Fruit fly (Drosophila melanogaster) whole organism, wandering third instar larva: ENCODE results near the gene Rnb.
A peak's percentile ranks its signal among the peaks of the same experiment; 100 is the strongest.

Experiments used
- Abd-B ChIP-seq: fragments of >200 bp; optimal IDR thresholded peaks from 2 replicates; lab custom pipeline; 2017; ENCODE audit warnings: missing biosample characterization, missing genetic modification characterization
- CG32264 ChIP-seq: fragments of 200-800 bp; sonication (Bioruptor generic); optimal IDR thresholded peaks from 2 replicates; lab custom pipeline; 2016; ENCODE audit warnings: missing biosample characterization, missing genetic modification characterization
- CG9705 ChIP-seq: fragments of 200-800 bp; sonication (Bioruptor generic); optimal IDR thresholded peaks from 2 replicates; lab custom pipeline; 2018; ENCODE audit warnings: missing biosample characterization, mild to moderate bottlenecking, missing genetic modification characterization
- CrebA ChIP-seq: fragments of 200-800 bp; sonication (Bioruptor generic); optimal IDR thresholded peaks from 2 replicates; lab custom pipeline; 2016; ENCODE audit warnings: missing biosample characterization, mild to moderate bottlenecking, missing genetic modification characterization, borderline replicate concordance
- Dfd ChIP-seq: fragments of >200 bp; optimal IDR thresholded peaks from 2 replicates; lab custom pipeline; 2017; ENCODE audit warnings: missing biosample characterization, missing genetic modification characterization
- Dif ChIP-seq: fragments of 200-275, 200-300 bp; sonication (Bioruptor generic); optimal IDR thresholded peaks from 2 replicates; lab custom pipeline; 2018; ENCODE audit warnings: missing biosample characterization, missing genetic modification characterization; ENCODE audit not compliant: partially characterized antibody
- GATAd ChIP-seq: sonication (Bioruptor generic); optimal IDR thresholded peaks from 2 replicates; lab custom pipeline; 2016; ENCODE audit warnings: missing biosample characterization, missing genetic modification characterization
- HLH106 ChIP-seq: fragments of 200-800 bp; optimal IDR thresholded peaks from 3 replicates; lab custom pipeline; 2019; ENCODE audit warnings: missing biosample characterization, mild to moderate bottlenecking, missing genetic modification characterization, moderate library complexity
- Hnf4 ChIP-seq: fragments of 200-800 bp; sonication (Bioruptor generic); optimal IDR thresholded peaks from 2 replicates; lab custom pipeline; 2016; ENCODE audit warnings: missing biosample characterization, mild to moderate bottlenecking, missing genetic modification characterization
- Hr78 ChIP-seq: fragments of >200 bp; optimal IDR thresholded peaks from 2 replicates; lab custom pipeline; 2017; ENCODE audit warnings: missing biosample characterization, missing genetic modification characterization
- Hr83 ChIP-seq: fragments of 200-300 bp; sonication (Bioruptor generic); optimal IDR thresholded peaks from 2 replicates; lab custom pipeline; 2016; ENCODE audit warnings: missing biosample characterization, mild to moderate bottlenecking, missing genetic modification characterization, moderate library complexity; ENCODE audit not compliant: poor library complexity, severe bottlenecking
- Jra ChIP-seq: sonication (Bioruptor generic); optimal IDR thresholded peaks from 2 replicates; lab custom pipeline; 2016; ENCODE audit warnings: missing biosample characterization, missing genetic modification characterization
- Mio ChIP-seq: sonication (Bioruptor generic); optimal IDR thresholded peaks from 2 replicates; lab custom pipeline; 2016; ENCODE audit warnings: missing biosample characterization, missing genetic modification characterization
- Myc ChIP-seq: fragments of >200 bp; optimal IDR thresholded peaks from 2 replicates; lab custom pipeline; 2017
- N ChIP-seq: fragments of >200 bp; optimal IDR thresholded peaks from 2 replicates; lab custom pipeline; 2018; ENCODE audit warnings: missing biosample characterization, missing external identifiers, missing genetic modification characterization
- OdsH ChIP-seq: fragments of 200-800 bp; sonication (Bioruptor generic); optimal IDR thresholded peaks from 2 replicates; lab custom pipeline; 2016; ENCODE audit warnings: missing biosample characterization, mild to moderate bottlenecking, missing genetic modification characterization
- Rel ChIP-seq, 2 experiments: fragments of 200-800 bp; sonication (Bioruptor generic) in 1 of 2; optimal IDR thresholded peaks; 2 replicates in 1 of 2; 3 replicates in 1 of 2; lab custom pipeline; 2016 to 2019; ENCODE audit warnings: mild to moderate bottlenecking in 2 of 2, missing biosample characterization in 2 of 2, missing genetic modification characterization in 2 of 2, moderate library complexity in 1 of 2
- Sp1 ChIP-seq: fragments of 200-800 bp; sonication (Bioruptor generic); optimal IDR thresholded peaks from 3 replicates; lab custom pipeline; 2019; ENCODE audit warnings: missing biosample characterization, mild to moderate bottlenecking, missing genetic modification characterization, moderate library complexity
- Vsx2 ChIP-seq: fragments of 200-300, 225-300 bp; sonication (Bioruptor generic); optimal IDR thresholded peaks from 2 replicates; lab custom pipeline; 2018; ENCODE audit warnings: missing biosample characterization, missing genetic modification characterization; ENCODE audit not compliant: partially characterized antibody
- br ChIP-seq: fragments of 200-800 bp; sonication (Bioruptor generic); optimal IDR thresholded peaks from 2 replicates; lab custom pipeline; 2016; ENCODE audit warnings: missing biosample characterization, missing genetic modification characterization
- brk ChIP-seq: fragments of 200-800 bp; sonication (Bioruptor generic); optimal IDR thresholded peaks from 2 replicates; lab custom pipeline; 2016; ENCODE audit warnings: missing biosample characterization, mild to moderate bottlenecking, missing genetic modification characterization
- dl ChIP-seq, 2 experiments: fragments of 175-275, 200-275 bp in 1 of 2; fragments of 200-275 bp in 1 of 2; sonication (Bioruptor generic); optimal IDR thresholded peaks; lab custom pipeline; 2018; ENCODE audit warnings: mild to moderate bottlenecking in 2 of 2, missing biosample characterization in 2 of 2, missing genetic modification characterization in 2 of 2, moderate library complexity in 2 of 2; ENCODE audit not compliant: partially characterized antibody in 2 of 2, insufficient read depth in 1 of 2
- dmrt93B ChIP-seq: fragments of 200-800 bp; sonication (Bioruptor generic); optimal IDR thresholded peaks from 2 replicates; lab custom pipeline; 2018; ENCODE audit warnings: missing biosample characterization, mild to moderate bottlenecking, missing genetic modification characterization
- dsf ChIP-seq: sonication (Bioruptor generic); optimal IDR thresholded peaks from 2 replicates; lab custom pipeline; 2016; ENCODE audit warnings: missing biosample characterization, missing genetic modification characterization, borderline replicate concordance
- ey ChIP-seq: fragments of 200-800 bp; sonication (Bioruptor generic); optimal IDR thresholded peaks from 2 replicates; lab custom pipeline; 2016; ENCODE audit warnings: missing biosample characterization, missing genetic modification characterization
- foxo ChIP-seq, 2 experiments: fragments of 200-800 bp; sonication (Bioruptor generic); optimal IDR thresholded peaks; 2 replicates in 1 of 2; 3 replicates in 1 of 2; lab custom pipeline; 2016 to 2017; ENCODE audit warnings: missing biosample characterization in 2 of 2, missing genetic modification characterization in 2 of 2
- fru ChIP-seq: fragments of 200-800 bp; sonication (Bioruptor generic); optimal IDR thresholded peaks from 3 replicates; lab custom pipeline; 2016; ENCODE audit warnings: missing biosample characterization, mild to moderate bottlenecking, missing genetic modification characterization
- h ChIP-seq: fragments of 200-800 bp; sonication (Bioruptor generic); optimal IDR thresholded peaks from 3 replicates; lab custom pipeline; 2016; ENCODE audit warnings: missing biosample characterization, mild to moderate bottlenecking, missing genetic modification characterization
- jim ChIP-seq: fragments of 175-275, 200-325 bp; sonication (Bioruptor generic); optimal IDR thresholded peaks from 2 replicates; lab custom pipeline; 2016; ENCODE audit warnings: missing biosample characterization, mild to moderate bottlenecking, missing genetic modification characterization
- lola ChIP-seq: fragments of >200 bp; optimal IDR thresholded peaks from 2 replicates; lab custom pipeline; 2017; ENCODE audit warnings: missing biosample characterization, missing genetic modification characterization
- pan ChIP-seq: fragments of >200 bp; optimal IDR thresholded peaks from 2 replicates; lab custom pipeline; 2017
- psq ChIP-seq: fragments of 200-800 bp; sonication (Bioruptor generic); optimal IDR thresholded peaks from 3 replicates; lab custom pipeline; 2017; ENCODE audit warnings: missing biosample characterization, mild to moderate bottlenecking, missing genetic modification characterization, moderate library complexity
- rgr ChIP-seq: fragments of 200-800 bp; sonication (Bioruptor generic); optimal IDR thresholded peaks from 3 replicates; lab custom pipeline; 2016; ENCODE audit warnings: missing biosample characterization, mild to moderate bottlenecking, missing genetic modification characterization
- sage ChIP-seq: fragments of 200-800 bp; sonication (Bioruptor generic); optimal IDR thresholded peaks from 2 replicates; lab custom pipeline; 2016; ENCODE audit warnings: missing biosample characterization, mild to moderate bottlenecking, missing genetic modification characterization
- sv ChIP-seq: fragments of 200-800 bp; sonication (Bioruptor generic); optimal IDR thresholded peaks from 3 replicates; lab custom pipeline; 2016; ENCODE audit warnings: missing biosample characterization, missing genetic modification characterization
- tai ChIP-seq: sonication (Bioruptor generic); optimal IDR thresholded peaks from 2 replicates; lab custom pipeline; 2016; ENCODE audit warnings: missing biosample characterization, missing genetic modification characterization
- usp ChIP-seq: fragments of >200 bp; optimal IDR thresholded peaks from 2 replicates; lab custom pipeline; 2017; ENCODE audit warnings: missing biosample characterization, missing genetic modification characterization
- woc ChIP-seq: sonication (Bioruptor generic); optimal IDR thresholded peaks from 2 replicates; lab custom pipeline; 2016; ENCODE audit warnings: missing biosample characterization, mild to moderate bottlenecking, missing genetic modification characterization

Rnb gene

dm6 chr3R:29836188-29836587 lies 37.0 kb upstream of the Rnb start, which contains the start of gene CG42592:
Gene CG42592, minus strand, starts transcription at chr3R:29836288.
- TF ChIP-seq Hnf4 (GFP tag; lab: Kevin White, UChicago): no peak
- TF ChIP-seq N (GFP tag; lab: Kevin White, UChicago): no peak
- TF ChIP-seq Mio (GFP tag; lab: Kevin White, UChicago): no peak
- no peak for TF ChIP-seq Abd-B
- TF ChIP-seq dmrt93B (GFP tag; lab: Kevin White, UChicago): no peak
- no peak for TF ChIP-seq Sp1 (GFP tag; lab: Kevin White, UChicago)
- no peak for TF ChIP-seq Jra (GFP tag; lab: Kevin White, UChicago)
- TF ChIP-seq CG32264 (GFP tag; lab: Kevin White, UChicago): no peak
- no peak for TF ChIP-seq br (GFP tag; lab: Kevin White, UChicago)
- TF ChIP-seq Myc (lab: Kevin White, UChicago): no peak
- TF ChIP-seq ey (GFP tag; lab: Kevin White, UChicago): no peak
- no peak for TF ChIP-seq jim (GFP tag; lab: Kevin White, UChicago)
- TF ChIP-seq CrebA (GFP tag; lab: Kevin White, UChicago): no peak
- TF ChIP-seq usp (GFP tag; lab: Kevin White, UChicago): no peak
- no peak for TF ChIP-seq h (GFP tag; lab: Kevin White, UChicago)
- no peak for TF ChIP-seq pan (lab: Kevin White, UChicago)

- TF ChIP-seq CG9705 (GFP tag; lab: Kevin White, UChicago) (no peak), tai (GFP tag; lab: Kevin White, UChicago) (no peak), Abd-B (no peak), CG32264 (GFP tag; lab: Kevin White, UChicago) (no peak), OdsH (GFP tag; lab: Kevin White, UChicago) (no peak), Hnf4 (GFP tag; lab: Kevin White, UChicago) (no peak), dl (GFP tag; optimal IDR thresholded peaks at IDR 0.05; lab: Kevin White, UChicago; ENCODE audit: insufficient read depth in 1 of 2, partially characterized antibody in 2 of 2) (no peak), Myc (lab: Kevin White, UChicago) (no peak)
These were observed 36.5 kb upstream of the Rnb start, which contains the start of gene Prtl99C for dm6 chr3R:29835710-29836049. Gene Prtl99C, plus strand, starts transcription at chr3R:29835950.

dm6 chr3R:29834759-29835709 lies 35.9 kb upstream of the Rnb start, which contains the start of gene Atg16:
Gene Atg16, minus strand, starts transcription at chr3R:29835101.
- TF ChIP-seq sage (GFP tag; lab: Kevin White, UChicago): no peak
- TF ChIP-seq CrebA (GFP tag; lab: Kevin White, UChicago): no peak
- TF ChIP-seq Hr78 (GFP tag; lab: Kevin White, UChicago): no peak
- TF ChIP-seq Myc (lab: Kevin White, UChicago): no peak
- TF ChIP-seq dsf (GFP tag; lab: Kevin White, UChicago): no peak
- TF ChIP-seq usp (GFP tag; lab: Kevin White, UChicago): no peak
- TF ChIP-seq woc: peak; percentile 30
- no peak for TF ChIP-seq CG9705 (GFP tag; lab: Kevin White, UChicago)
- no peak for TF ChIP-seq Vsx2 (GFP tag; lab: Kevin White, UChicago)
- TF ChIP-seq Hr83 (GFP tag; lab: Kevin White, UChicago): peak; percentile 59
- TF ChIP-seq N (GFP tag; lab: Kevin White, UChicago): no peak
- peak; percentile 17 for TF ChIP-seq brk
- TF ChIP-seq Dif (GFP tag; lab: Kevin White, UChicago): no peak
- no peak for TF ChIP-seq sv (GFP tag; lab: Kevin White, UChicago)
- TF ChIP-seq foxo (GFP tag; optimal IDR thresholded peaks at IDR 0.05; lab: Kevin White, UChicago): no peak
- peak; percentile 11 for TF ChIP-seq rgr (GFP tag; lab: Kevin White, UChicago)
- no peak for TF ChIP-seq lola
- peak; percentile 25 for TF ChIP-seq Jra (GFP tag; lab: Kevin White, UChicago)
- TF ChIP-seq fru (GFP tag; lab: Kevin White, UChicago): peak; percentile 25
- TF ChIP-seq ey (GFP tag; lab: Kevin White, UChicago): peak; percentile 2
- no peak for TF ChIP-seq GATAd
- no peak for TF ChIP-seq Abd-B
- TF ChIP-seq br (GFP tag; lab: Kevin White, UChicago): peak; percentile 1
- peak; percentile 42 for TF ChIP-seq tai (GFP tag; lab: Kevin White, UChicago)
- no peak for TF ChIP-seq Rel (GFP tag; optimal IDR thresholded peaks at IDR 0.05; lab: Kevin White, UChicago)
- no peak for TF ChIP-seq Rel (tag; optimal IDR thresholded peaks at IDR 0.05; lab: Kevin White, UChicago)
- peak; percentile 7 for TF ChIP-seq psq (GFP tag; lab: Kevin White, UChicago)
- no peak for TF ChIP-seq dmrt93B (GFP tag; lab: Kevin White, UChicago)
- TF ChIP-seq h (GFP tag; lab: Kevin White, UChicago): no peak
- no peak for TF ChIP-seq HLH106 (tag; lab: Kevin White, UChicago)
- TF ChIP-seq CG32264 (GFP tag; lab: Kevin White, UChicago): no peak
- no peak for TF ChIP-seq Dfd
- TF ChIP-seq jim (GFP tag; lab: Kevin White, UChicago): no peak
- TF ChIP-seq Hnf4 (GFP tag; lab: Kevin White, UChicago): peak; percentile 59
- no peak for TF ChIP-seq pan (lab: Kevin White, UChicago)
- no peak for TF ChIP-seq Mio (GFP tag; lab: Kevin White, UChicago)
- no peak for TF ChIP-seq dl (GFP tag; optimal IDR thresholded peaks at IDR 0.05; lab: Kevin White, UChicago; ENCODE audit: insufficient read depth in 1 of 2, partially characterized antibody in 2 of 2)
- no peak for TF ChIP-seq Sp1 (GFP tag; lab: Kevin White, UChicago)
- TF ChIP-seq OdsH (GFP tag; lab: Kevin White, UChicago): no peak
